Worm (Caenorhabditis elegans): ENCODE measurements around the gene str-254.

The str-254 gene

ce11 chrV:16194639-16195038 is 41.4 kb upstream of the str-254 start, which contains the start of gene rabr-4:
rabr-4 (plus strand) TSS chrV:16194939.
- TF ChIP-seq pqm-1 (tag; optimal IDR thresholded peaks at IDR 0.05) (no peak), nhr-232 (tag; optimal IDR thresholded peaks at IDR 0.05) (no peak), K02D7.2 (tag; optimal IDR thresholded peaks at IDR 0.05) (no peak), ceh-6 (GFP tag; optimal IDR thresholded peaks at IDR 0.05) (no peak), unc-86 (tag; optimal IDR thresholded peaks at IDR 0.05) (no peak), pat-9 (tag; optimal IDR thresholded peaks at IDR 0.05) (no peak), fkh-10 (GFP tag; optimal IDR thresholded peaks at IDR 0.05) (no peak), unc-42 (tag; optimal IDR thresholded peaks at IDR 0.05) (no peak), ztf-16 (tag; optimal IDR thresholded peaks at IDR 0.05) (no peak)

ce11 chrV:16192114-16192513 is 38.8 kb upstream of the str-254 start, which contains the start of gene srh-279:
srh-279 (plus strand) TSS chrV:16192414.
- TF ChIP-seq fax-1 (tag; optimal IDR thresholded peaks at IDR 0.05), result no peak
- no peak for TF ChIP-seq ref-2 (tag; optimal IDR thresholded peaks at IDR 0.05)
- TF ChIP-seq ceh-48 (tag; optimal IDR thresholded peaks at IDR 0.05), result no peak
- TF ChIP-seq K02D7.2 (tag; optimal IDR thresholded peaks at IDR 0.05), result no peak
- TF ChIP-seq ahr-1 (tag; optimal IDR thresholded peaks at IDR 0.05), result no peak
- no peak for TF ChIP-seq che-1 (tag; optimal IDR thresholded peaks at IDR 0.05)
- no peak for TF ChIP-seq hlh-6 (tag; optimal IDR thresholded peaks at IDR 0.05)
- TF ChIP-seq dve-1 (tag; optimal IDR thresholded peaks at IDR 0.05), result no peak

- TF ChIP-seq pha-4 (tag; optimal IDR thresholded peaks at IDR 0.05) (no peak), sox-4 (tag; optimal IDR thresholded peaks at IDR 0.05) (no peak), unc-42 (tag; optimal IDR thresholded peaks at IDR 0.05) (no peak), ttx-3 (tag; optimal IDR thresholded peaks at IDR 0.05) (no peak), ceh-14 (tag; optimal IDR thresholded peaks at IDR 0.05) (no peak), zip-5 (tag; optimal IDR thresholded peaks at IDR 0.05) (no peak)
These were observed 37.2 kb upstream of the str-254 start, which contains the start of gene srh-281 for ce11 chrV:16190485-16190884. srh-281 (plus strand) TSS chrV:16190785.

ce11 chrV:16183357-16183756 is 30.1 kb upstream of the str-254 start, which contains the start of gene srz-14:
srz-14 (plus strand) TSS chrV:16183657.
- TF ChIP-seq dve-1 (tag; optimal IDR thresholded peaks at IDR 0.05), result no peak
- TF ChIP-seq ets-4 (tag; optimal IDR thresholded peaks at IDR 0.05), result no peak

ce11 chrV:16182918-16183317 is 29.6 kb upstream of the str-254 start, which contains the start of gene srh-277:
srh-277 (plus strand) TSS chrV:16183218.
- TF ChIP-seq ceh-14 (tag; optimal IDR thresholded peaks at IDR 0.05) (no peak), pha-2 (tag; optimal IDR thresholded peaks at IDR 0.05) (no peak), hlh-13 (GFP tag; optimal IDR thresholded peaks at IDR 0.05) (no peak)

ce11 chrV:16182110-16182509 is 28.8 kb upstream of the str-254 start, which contains the start of gene srz-13:
srz-13 (plus strand) TSS chrV:16182410.
- TF ChIP-seq npax-4 (tag; optimal IDR thresholded peaks at IDR 0.05), result no peak
- no peak for TF ChIP-seq T23F11.4 (GFP tag; optimal IDR thresholded peaks at IDR 0.05)
- TF ChIP-seq ceh-48 (tag; optimal IDR thresholded peaks at IDR 0.05), result no peak
- TF ChIP-seq F13H6.1 (tag; optimal IDR thresholded peaks at IDR 0.05), result no peak
- no peak for TF ChIP-seq ref-2 (tag; optimal IDR thresholded peaks at IDR 0.05)
- TF ChIP-seq ceh-19 (GFP tag; optimal IDR thresholded peaks at IDR 0.05), result no peak
- no peak for TF ChIP-seq fax-1 (tag; optimal IDR thresholded peaks at IDR 0.05)
- TF ChIP-seq pros-1 (tag; optimal IDR thresholded peaks at IDR 0.05), result no peak

- TF ChIP-seq ceh-9 (tag; optimal IDR thresholded peaks at IDR 0.05), result no peak
- no peak for TF ChIP-seq hlh-6 (tag; optimal IDR thresholded peaks at IDR 0.05)
- no peak for TF ChIP-seq fkh-10 (GFP tag; optimal IDR thresholded peaks at IDR 0.05)
- no peak for TF ChIP-seq ceh-18 (tag; optimal IDR thresholded peaks at IDR 0.05)
- no peak for TF ChIP-seq F13H6.1 (tag; optimal IDR thresholded peaks at IDR 0.05)
- TF ChIP-seq unc-55 (GFP tag; optimal IDR thresholded peaks at IDR 0.05), result no peak
- TF ChIP-seq ceh-22 (tag; optimal IDR thresholded peaks at IDR 0.05), result no peak
These were observed 27.1 kb upstream of the str-254 start, which contains the start of gene str-106 for ce11 chrV:16180350-16180749. str-106 (plus strand) TSS chrV:16180650.
